Fruit fly (Drosophila melanogaster): ENCODE data around the gene CG33290.
A peak's percentile ranks its signal among the peaks of the same experiment; 100 is the strongest.

CG33290 gene

dm6 chr3L:21585397-21585796 lies 43.2 kb downstream of the CG33290 start (continued):
- TF ChIP-seq hb (GFP tag; IDR thresholded peaks at IDR 0.05; ENCODE audit: partially characterized antibody) (no peak), lmd (GFP tag; IDR thresholded peaks at IDR 0.05) (no peak), CG18764 (GFP tag; optimal IDR thresholded peaks at IDR 0.05) (peak; percentile 0), HLH54F (GFP tag; optimal IDR thresholded peaks at IDR 0.05) (no peak), Mes4 (GFP tag; optimal IDR thresholded peaks at IDR 0.05) (no peak), chm (GFP tag; IDR thresholded peaks at IDR 0.05) (no peak; the same call in 1 of the 2 replicates), BEAF-32 (GFP tag; optimal IDR thresholded peaks at IDR 0.05) (no peak), CG17328 (GFP tag; IDR thresholded peaks at IDR 0.05) (peak; percentile 42; the same call in 1 of the 2 replicates), disco-r (GFP tag; optimal IDR thresholded peaks at IDR 0.05) (no peak), Dek (tag; optimal IDR thresholded peaks at IDR 0.05) (no peak), MTF-1 (GFP tag; optimal IDR thresholded peaks at IDR 0.05; ENCODE audit: borderline replicate concordance) (no peak), salm (tag; optimal IDR thresholded peaks at IDR 0.05) (no peak), HHEX (GFP tag; optimal IDR thresholded peaks at IDR 0.05) (no peak), Side (GFP tag; optimal IDR thresholded peaks at IDR 0.05) (no peak), CG16863 (GFP tag; optimal IDR thresholded peaks at IDR 0.05) (peak; percentile 24), dysf (GFP tag; IDR thresholded peaks at IDR 0.05) (no peak), CG14710 (tag; optimal IDR thresholded peaks at IDR 0.05) (peak; percentile 35), CG12942 (GFP tag; optimal IDR thresholded peaks at IDR 0.05) (no peak), ssp (GFP tag; IDR thresholded peaks at IDR 0.05) (no peak), en (GFP tag; optimal IDR thresholded peaks at IDR 0.05) (no peak), bab2 (GFP tag; optimal IDR thresholded peaks at IDR 0.05) (no peak), hbn (GFP tag; IDR thresholded peaks at IDR 0.05; ENCODE audit: partially characterized antibody) (no peak), stc (GFP tag; IDR thresholded peaks at IDR 0.05) (no peak), gfzf (GFP tag; optimal IDR thresholded peaks at IDR 0.05) (no peak), CG30403 (GFP tag; optimal IDR thresholded peaks at IDR 0.05) (no peak), Sox100B (GFP tag; optimal IDR thresholded peaks at IDR 0.05) (no peak), cg (GFP tag; optimal IDR thresholded peaks at IDR 0.05) (no peak), Hr3 (GFP tag; optimal IDR thresholded peaks at IDR 0.05) (peak; percentile 31), CG9727 (GFP tag; optimal IDR thresholded peaks at IDR 0.05) (peak; percentile 38), Sry-β (GFP tag; optimal IDR thresholded peaks at IDR 0.05) (no peak), az2 (GFP tag; optimal IDR thresholded peaks at IDR 0.05) (peak; percentile 26), CG4328 (GFP tag; optimal IDR thresholded peaks at IDR 0.05) (no peak), HLH3B (GFP tag; IDR thresholded peaks at IDR 0.05) (no peak), Hmx (GFP tag; optimal IDR thresholded peaks at IDR 0.05) (no peak), sr (GFP tag; IDR thresholded peaks at IDR 0.05) (no peak), CG1602 (GFP tag; optimal IDR thresholded peaks at IDR 0.05) (peak; percentile 19), Nf-YC (tag; optimal IDR thresholded peaks at IDR 0.05) (no peak), ranshi (GFP tag; IDR thresholded peaks at IDR 0.05) (0 out of 2 replicates have a peak, but pooled peaks have one; percentile 20), CG9215 (GFP tag; IDR thresholded peaks at IDR 0.05) (no peak), Awh (GFP tag; IDR thresholded peaks at IDR 0.05) (no peak), CG12219 (GFP tag; optimal IDR thresholded peaks at IDR 0.05) (no peak), wor (GFP tag; IDR thresholded peaks at IDR 0.05) (no peak), Xrp1 (GFP tag; IDR thresholded peaks at IDR 0.05) (peak; percentile 38; the same call in 1 of the 2 replicates), CG12071 (GFP tag; optimal IDR thresholded peaks at IDR 0.05) (no peak), Poxn (GFP tag; IDR thresholded peaks at IDR 0.05) (no peak), CG6272 (GFP tag; IDR thresholded peaks at IDR 0.05) (no peak), CG3726 (GFP tag; IDR thresholded peaks at IDR 0.05) (no peak), CG8290 (GFP tag; optimal IDR thresholded peaks at IDR 0.05) (no peak), CG8290 (tag; optimal IDR thresholded peaks at IDR 0.05) (no peak), abd-A (tag; optimal IDR thresholded peaks at IDR 0.05) (no peak), CG9437 (GFP tag; optimal IDR thresholded peaks at IDR 0.05) (peak; percentile 8), corto (GFP tag; optimal IDR thresholded peaks at IDR 0.05) (no peak), CG10462 (GFP tag; optimal IDR thresholded peaks at IDR 0.05) (no peak)

Measured in whole organism, embryonic.